Worm (Caenorhabditis elegans) whole organism, L4 larva: ENCODE measurements around the gene C17C3.5.
A peak's percentile ranks its signal among the peaks of the same experiment; 100 is the strongest.

Experiments
- D1046.2 ChIP-seq: fragments of 200-800 bp; sonication (Bioruptor generic); IDR thresholded peaks from 2 replicates; pipeline ENCODE4 v1.3.6; 2022; ENCODE audit warnings: missing genetic modification characterization, missing compliant biosample characterization
- F37D6.2 ChIP-seq: sonication (generic microtip); optimal IDR thresholded peaks from 2 replicates; lab custom pipeline; 2016; ENCODE audit warnings: mild to moderate bottlenecking, missing genetic modification characterization, missing compliant biosample characterization
- R02D3.7 ChIP-seq: fragments of 150-350 bp; sonication (generic microtip); optimal IDR thresholded peaks from 3 replicates; lab custom pipeline; 2014; ENCODE audit warnings: missing biosample characterization, missing genetic modification characterization
- T26A8.4 ChIP-seq: fragments of 200-800 bp; sonication (Bioruptor generic); IDR thresholded peaks from 2 replicates; pipeline ENCODE4 v1.3.6; 2022; ENCODE audit warnings: missing genetic modification characterization, missing compliant biosample characterization
- ZK337.2 ChIP-seq: fragments of 200-800 bp; sonication (Bioruptor generic); IDR thresholded peaks from 2 replicates; pipeline ENCODE4 v1.3.6; 2022; ENCODE audit warnings: missing genetic modification reagents, missing genetic modification characterization, missing compliant biosample characterization
- ZK546.5 ChIP-seq, 2 experiments: sonication (generic microtip); optimal IDR thresholded peaks; 2 replicates each; lab custom pipeline; 2017; ENCODE audit warnings: missing biosample characterization in 2 of 2, missing genetic modification characterization in 2 of 2
- ama-1 ChIP-seq: fragments of 150-350 bp; optimal IDR thresholded peaks from 2 replicates; lab custom pipeline; 2014; ENCODE audit warnings: inconsistent platforms, mixed read lengths
- ceh-20 ChIP-seq: fragments of 200-800 bp; sonication (Bioruptor generic); IDR thresholded peaks from 2 replicates; pipeline ENCODE4 v1.3.6; 2022; ENCODE audit warnings: missing genetic modification reagents, missing genetic modification characterization, missing compliant biosample characterization
- ceh-32 ChIP-seq: sonication (generic microtip); optimal IDR thresholded peaks from 2 replicates; lab custom pipeline; 2016; ENCODE audit warnings: mild to moderate bottlenecking, missing genetic modification characterization, missing compliant biosample characterization; ENCODE audit not compliant: poor library complexity
- ceh-82 ChIP-seq: sonication (generic microtip); optimal IDR thresholded peaks from 2 replicates; lab custom pipeline; 2017; ENCODE audit warnings: missing biosample characterization, missing genetic modification characterization
- ctbp-1 ChIP-seq: fragments of 200-800 bp; sonication (Bioruptor generic); IDR thresholded peaks from 2 replicates; pipeline ENCODE4 v1.3.6; 2022; ENCODE audit warnings: missing genetic modification reagents, missing genetic modification characterization, missing compliant biosample characterization
- daf-16 ChIP-seq, 3 experiments: sonication (generic microtip); optimal IDR thresholded peaks; 2 replicates each; lab custom pipeline; 2016 to 2017; ENCODE audit warnings: missing genetic modification characterization in 3 of 3, missing genetic modification reagents in 3 of 3, mild to moderate bottlenecking in 2 of 3, missing compliant biosample characterization in 2 of 3, missing biosample characterization in 1 of 3, moderate library complexity in 1 of 3
- dmd-6 ChIP-seq: fragments of 200-800 bp; sonication (Bioruptor generic); IDR thresholded peaks from 2 replicates; pipeline ENCODE4 v1.3.6; 2022; ENCODE audit warnings: missing genetic modification reagents, missing genetic modification characterization, missing compliant biosample characterization
- dmd-8 ChIP-seq: fragments of 200-800 bp; sonication (Bioruptor generic); IDR thresholded peaks from 2 replicates; pipeline ENCODE4 v1.3.6; 2022; ENCODE audit warnings: missing genetic modification characterization, missing compliant biosample characterization
- dpl-1 ChIP-seq: fragments of 150-350 bp; optimal IDR thresholded peaks from 2 replicates; lab custom pipeline; 2014; ENCODE audit warnings: missing biosample characterization, missing genetic modification reagents, missing genetic modification characterization
- duxl-1 ChIP-seq: sonication (generic microtip); optimal IDR thresholded peaks from 2 replicates; lab custom pipeline; 2016; ENCODE audit warnings: mild to moderate bottlenecking, missing genetic modification characterization, moderate library complexity, missing compliant biosample characterization; ENCODE audit not compliant: poor library complexity
- dve-1 ChIP-seq: sonication (generic microtip); optimal IDR thresholded peaks from 2 replicates; lab custom pipeline; 2017; ENCODE audit warnings: antibody characterized with exemption, mild to moderate bottlenecking, missing genetic modification characterization, missing compliant biosample characterization; ENCODE audit not compliant: insufficient read depth
- egl-27 ChIP-seq: sonication (generic microtip); optimal IDR thresholded peaks from 3 replicates; lab custom pipeline; 2017; ENCODE audit warnings: missing biosample characterization, missing genetic modification reagents, missing genetic modification characterization
- egl-43 ChIP-seq: fragments of 200-800 bp; sonication (Bioruptor generic); IDR thresholded peaks from 2 replicates; pipeline ENCODE4 v1.3.6; 2022; ENCODE audit warnings: missing genetic modification reagents, missing genetic modification characterization, missing compliant biosample characterization
- hif-1 ChIP-seq, 2 experiments: sonication (generic microtip); optimal IDR thresholded peaks; 2 replicates each; lab custom pipeline; 2016 to 2017; ENCODE audit warnings: missing compliant biosample characterization in 2 of 2, missing genetic modification characterization in 2 of 2, missing genetic modification reagents in 2 of 2, missing genotype in 2 of 2, mild to moderate bottlenecking in 1 of 2
- hlh-11 ChIP-seq: fragments of 200-800 bp; sonication (Bioruptor generic); optimal IDR thresholded peaks from 2 replicates; lab custom pipeline; 2018; ENCODE audit warnings: mild to moderate bottlenecking, missing genetic modification characterization, missing compliant biosample characterization
- hlh-30 ChIP-seq: sonication (generic microtip); optimal IDR thresholded peaks from 2 replicates; lab custom pipeline; 2017; ENCODE audit warnings: antibody characterized with exemption, mild to moderate bottlenecking, missing genetic modification characterization, missing compliant biosample characterization; ENCODE audit not compliant: insufficient read depth
- hmg-1.1 ChIP-seq: fragments of 200-800 bp; sonication (Bioruptor generic); IDR thresholded peaks from 2 replicates; pipeline ENCODE4 v1.3.6; 2022; ENCODE audit warnings: missing genetic modification reagents, missing genetic modification characterization, missing compliant biosample characterization
- lin-13 ChIP-seq: fragments of 150-350 bp; optimal IDR thresholded peaks from 2 replicates; lab custom pipeline; 2014; ENCODE audit warnings: missing biosample characterization, missing genetic modification reagents, missing genetic modification characterization
- lin-38 ChIP-seq: fragments of 200-800 bp; sonication (Bioruptor generic); IDR thresholded peaks from 2 replicates; pipeline ENCODE4 v1.3.6; 2022; ENCODE audit warnings: missing genetic modification reagents, missing genetic modification characterization, missing compliant biosample characterization
- lin-39 ChIP-seq: fragments of 150-350 bp; optimal IDR thresholded peaks from 2 replicates; lab custom pipeline; 2014; ENCODE audit warnings: missing biosample characterization, missing genetic modification reagents, missing genetic modification characterization
- lir-3 ChIP-seq: sonication (generic microtip); optimal IDR thresholded peaks from 2 replicates; lab custom pipeline; 2016; ENCODE audit warnings: mild to moderate bottlenecking, missing genetic modification characterization, missing compliant biosample characterization
- mdl-1 ChIP-seq, 2 experiments: fragments of 150-350 bp in 1 of 2; sonication (generic microtip) in 1 of 2; optimal IDR thresholded peaks; 2 replicates each; lab custom pipeline; 2014 to 2017; ENCODE audit warnings: missing biosample characterization in 2 of 2, missing genetic modification characterization in 2 of 2
- mdt-29 ChIP-seq: fragments of 200-800 bp; sonication (Bioruptor generic); IDR thresholded peaks from 2 replicates; pipeline ENCODE4 v1.3.6; 2022; ENCODE audit warnings: missing genetic modification reagents, missing genetic modification characterization, missing compliant biosample characterization
- mep-1 ChIP-seq: fragments of 150-350 bp; sonication (generic microtip); optimal IDR thresholded peaks from 3 replicates; lab custom pipeline; 2014; ENCODE audit warnings: missing biosample characterization, missing genetic modification characterization
- mes-2 ChIP-seq: sonication (generic microtip); optimal IDR thresholded peaks from 2 replicates; lab custom pipeline; 2016; ENCODE audit warnings: missing genotype, mild to moderate bottlenecking, missing genetic modification characterization, missing compliant biosample characterization; ENCODE audit not compliant: poor library complexity, severe bottlenecking
- mxl-2 ChIP-seq: fragments of 200-800 bp; sonication (Bioruptor generic); conservative IDR thresholded peaks from 2 replicates; pipeline ENCODE4 v1.3.6; 2022; ENCODE audit warnings: missing genetic modification reagents, missing genetic modification characterization, missing compliant biosample characterization
- nhr-10 ChIP-seq: fragments of 150-350 bp; optimal IDR thresholded peaks from 2 replicates; lab custom pipeline; 2014; ENCODE audit warnings: missing biosample characterization, missing genetic modification characterization
- nhr-102 ChIP-seq: sonication (generic microtip); optimal IDR thresholded peaks from 2 replicates; lab custom pipeline; 2016; ENCODE audit warnings: mild to moderate bottlenecking, missing genetic modification characterization, moderate library complexity, missing compliant biosample characterization
- nhr-11 ChIP-seq: fragments of 150-350 bp; optimal IDR thresholded peaks from 2 replicates; lab custom pipeline; 2014; ENCODE audit warnings: missing biosample characterization, missing genetic modification characterization
- nhr-237 ChIP-seq: sonication (generic microtip); optimal IDR thresholded peaks from 2 replicates; lab custom pipeline; 2017; ENCODE audit warnings: missing biosample characterization, missing genetic modification characterization
- nhr-25 ChIP-seq: sonication (generic microtip); optimal IDR thresholded peaks from 2 replicates; lab custom pipeline; 2017; ENCODE audit warnings: missing genetic modification characterization, mild to moderate bottlenecking, missing compliant biosample characterization, antibody characterized with exemption, moderate library complexity, borderline replicate concordance; ENCODE audit not compliant: insufficient read depth
- nhr-28 ChIP-seq: fragments of 150-350 bp; optimal IDR thresholded peaks from 2 replicates; lab custom pipeline; 2014; ENCODE audit warnings: missing biosample characterization, missing genetic modification characterization
- nhr-42 ChIP-seq: fragments of 200-800 bp; sonication (Bioruptor generic); IDR thresholded peaks from 2 replicates; pipeline ENCODE4 v1.3.6; 2022; ENCODE audit warnings: missing genetic modification characterization, missing compliant biosample characterization
- nhr-6 ChIP-seq: fragments of 150-350 bp; optimal IDR thresholded peaks from 2 replicates; lab custom pipeline; 2014; ENCODE audit warnings: missing biosample characterization, missing genetic modification characterization
- pha-4 ChIP-seq, 2 experiments: fragments of 150-350 bp in 1 of 2; fragments of 200-800 bp in 1 of 2; sonication (Bioruptor generic) in 1 of 2; IDR thresholded peaks in 1 of 2; optimal IDR thresholded peaks in 1 of 2; 2 replicates each; pipeline versions ENCODE4 v1.3.6 to Lab custom; 2014 to 2022; ENCODE audit warnings: missing genetic modification characterization in 2 of 2, missing genetic modification reagents in 2 of 2, missing biosample characterization in 1 of 2, missing compliant biosample characterization in 1 of 2
- pqm-1 ChIP-seq: sonication (generic microtip); optimal IDR thresholded peaks from 2 replicates; lab custom pipeline; 2017; ENCODE audit warnings: missing biosample characterization, missing genetic modification characterization
- sdz-12 ChIP-seq: fragments of 200-800 bp; sonication (Bioruptor generic); optimal IDR thresholded peaks from 2 replicates; lab custom pipeline; 2018; ENCODE audit warnings: mild to moderate bottlenecking, missing genetic modification characterization, missing compliant biosample characterization
- snpc-4 ChIP-seq: fragments of 150-350 bp; optimal IDR thresholded peaks from 2 replicates; lab custom pipeline; 2014; ENCODE audit warnings: missing biosample characterization, missing genetic modification characterization
- unc-130 ChIP-seq: sonication (generic microtip); optimal IDR thresholded peaks from 2 replicates; lab custom pipeline; 2016; ENCODE audit warnings: missing genetic modification reagents, missing genetic modification characterization, missing compliant biosample characterization
- zip-11 ChIP-seq: fragments of 200-800 bp; sonication (Bioruptor generic); IDR thresholded peaks from 2 replicates; pipeline ENCODE4 v1.3.6; 2022; ENCODE audit warnings: missing genetic modification characterization, missing compliant biosample characterization

Gene C17C3.5

DNA sequence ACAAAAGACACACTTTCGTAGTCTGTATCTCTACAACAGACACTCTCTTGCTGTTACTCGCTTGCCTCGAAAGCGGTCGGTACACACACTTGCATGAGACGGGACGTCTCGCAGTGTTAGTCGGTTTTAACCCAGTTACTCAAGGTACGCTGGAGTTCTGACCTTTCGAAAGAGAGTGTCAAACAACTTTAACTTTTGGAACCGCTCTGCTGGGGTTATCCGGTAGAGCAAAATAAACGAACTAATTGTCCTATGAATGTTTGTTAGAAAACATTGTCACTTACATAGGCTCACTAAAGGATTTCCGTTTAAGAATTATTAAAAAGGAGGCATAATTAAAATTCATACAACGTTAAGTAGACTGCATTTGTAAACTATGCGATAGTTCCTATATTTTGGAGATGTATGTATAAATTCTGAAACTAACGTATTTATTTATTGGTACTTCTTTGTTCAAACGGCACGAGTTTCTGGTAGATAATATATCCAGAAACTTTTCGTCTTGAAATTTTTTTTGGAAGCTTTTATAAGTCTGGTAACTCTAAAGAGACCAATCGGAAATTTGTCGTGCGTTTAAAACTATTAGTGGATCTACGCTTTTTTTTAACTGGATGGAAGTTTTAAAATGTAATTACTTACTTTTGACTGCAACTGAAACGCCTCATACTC lies 8.0 kb upstream of the C17C3.5 start (continued):
- TF ChIP-seq daf-16 (GFP tag; optimal IDR thresholded peaks at IDR 0.05; lab: Kevin White, UChicago) (peak; percentile 83 to 90), daf-16 (tag; optimal IDR thresholded peaks at IDR 0.05; lab: Kevin White, UChicago) (peak; percentile 94), ZK337.2 (peak; percentile 88), hmg-1.1 (GFP tag; lab: Robert Waterston, UW) (peak; percentile 99), T26A8.4 (GFP tag; lab: Robert Waterston, UW) (peak; percentile 99), nhr-237 (tag; lab: Kevin White, UChicago) (peak; percentile 65), zip-11 (0 out of 2 replicates have a peak, but pooled peaks have one; percentile 7), nhr-28 (tag; lab: Kevin White, UChicago) (peak; percentile 95)

DNA sequence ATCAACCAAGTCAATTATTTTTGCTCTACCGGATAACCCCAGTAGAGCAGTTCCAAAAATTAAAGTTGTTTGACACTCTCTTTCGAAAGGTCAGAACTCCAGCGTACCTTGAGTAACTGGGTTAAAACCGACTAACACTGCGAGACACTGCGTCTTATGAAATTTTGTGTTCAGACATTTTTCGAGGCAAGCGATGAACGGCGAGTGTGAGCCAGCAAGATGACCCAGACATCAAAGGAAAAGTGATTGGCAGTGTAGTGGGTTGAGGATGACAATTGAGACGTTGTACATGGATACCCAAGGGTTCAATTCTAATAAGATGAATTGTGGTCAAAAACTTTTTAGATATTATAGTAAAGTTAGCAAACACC lies 7.5 kb upstream of the C17C3.5 start:
- TF ChIP-seq sdz-12 (GFP tag; lab: Kevin White, UChicago) (no peak), ctbp-1 (GFP tag; lab: Robert Waterston, UW) (0 out of 2 replicates have a peak, but pooled peaks have one; percentile 17), mdt-29 (peak; percentile 97), lin-39 (tag; lab: Kevin White, UChicago) (no peak), hlh-30 (tag; lab: Kevin White, UChicago) (peak; percentile 33), ceh-82 (tag; lab: Kevin White, UChicago) (no peak), dve-1 (tag; lab: Kevin White, UChicago) (peak; percentile 96), T26A8.4 (GFP tag; lab: Robert Waterston, UW) (peak; percentile 4), ceh-20 (GFP tag; lab: Robert Waterston, UW) (peak; percentile 46), egl-27 (tag; lab: Kevin White, UChicago) (peak; percentile 48), mxl-2 (peak; percentile 60; the same call in 1 of the 2 replicates), lin-13 (GFP tag; lab: Kevin White, UChicago) (peak; percentile 57), ama-1 (lab: Kevin White, UChicago) (peak; percentile 99), nhr-42 (peak; percentile 86), mes-2 (tag; lab: Kevin White, UChicago) (peak; percentile 81), lin-38 (0 out of 2 replicates have a peak, but pooled peaks have one; percentile 4), mdl-1 (tag; optimal IDR thresholded peaks at IDR 0.05; lab: Kevin White, UChicago) (peak in 1 of 2 experiments; percentile 45), nhr-6 (tag; lab: Kevin White, UChicago) (no peak), unc-130 (GFP tag; lab: Kevin White, UChicago) (no peak), nhr-25 (no peak), pha-4 (GFP tag; IDR thresholded peaks at IDR 0.05; lab: Robert Waterston, UW) (peak; percentile 16; the same call in 1 of the 2 replicates), pha-4 (tag; optimal IDR thresholded peaks at IDR 0.05; lab: Kevin White, UChicago) (no peak), pqm-1 (no peak), lir-3 (tag; lab: Kevin White, UChicago) (no peak), snpc-4 (peak; percentile 92), duxl-1 (peak; percentile 46), ZK546.5 (tag; optimal IDR thresholded peaks at IDR 0.05; lab: Kevin White, UChicago) (no peak), mep-1 (tag; lab: Kevin White, UChicago) (peak; percentile 76), dmd-6 (GFP tag; lab: Robert Waterston, UW) (peak; percentile 80), nhr-11 (tag; lab: Kevin White, UChicago) (peak; percentile 62), F37D6.2 (no peak), egl-43 (GFP tag; lab: Robert Waterston, UW) (peak; percentile 65; the same call in 1 of the 2 replicates), D1046.2 (GFP tag; lab: Robert Waterston, UW) (peak; percentile 59; the same call in 1 of the 2 replicates), ceh-32 (no peak), R02D3.7 (tag; lab: Kevin White, UChicago) (no peak), dmd-8 (0 out of 2 replicates have a peak, but pooled peaks have one; percentile 4), dpl-1 (GFP tag; lab: Kevin White, UChicago) (peak; percentile 57), nhr-102 (tag; lab: Kevin White, UChicago) (peak; percentile 10), hif-1 (tag; optimal IDR thresholded peaks at IDR 0.05; lab: Kevin White, UChicago) (peak in 1 of 2 experiments; percentile 34), nhr-10 (peak; percentile 72), hlh-11 (tag; lab: Kevin White, UChicago) (peak; percentile 77)
